Worm (Caenorhabditis elegans): Measurements from ENCODE around the gene C44B12.3.

DNA sequence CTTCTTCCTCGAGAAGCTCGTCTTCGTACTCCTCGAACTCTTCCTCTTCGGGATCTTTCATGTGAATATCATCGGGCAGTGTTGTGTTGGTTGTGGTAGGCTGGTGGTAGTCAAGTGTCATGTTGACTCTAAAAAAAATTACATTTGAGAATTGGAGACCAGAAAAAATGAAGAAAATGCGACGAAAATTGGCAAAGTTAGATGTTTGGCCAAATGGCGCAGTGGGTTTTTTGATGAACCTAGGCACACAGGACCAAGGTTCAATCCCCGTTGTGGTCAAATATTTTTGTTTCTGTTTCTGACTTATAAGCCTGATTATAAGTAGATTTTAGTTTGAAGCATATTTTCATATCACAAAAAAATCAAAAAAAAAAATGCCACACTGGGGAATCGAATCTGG is 41.5 kb upstream of the C44B12.3 start:
- TF ChIP-seq him-1 (tag; optimal IDR thresholded peaks at IDR 0.05) (no peak), W03F9.2 (tag; optimal IDR thresholded peaks at IDR 0.05) (no peak)

Data from whole organism, L4/young adult.